Fruit fly (Drosophila melanogaster) whole organism, embryonic: ENCODE results near the gene CG8128.

Experiments used
- B-H1 ChIP-seq: fragments of 200-800 bp; sonication (Bioruptor generic); IDR thresholded peaks from 3 replicates; pipeline ENCODE4 v1.3.6; 2022; ENCODE audit warnings: missing biosample characterization, missing genetic modification characterization
- CG11093 ChIP-seq: fragments of 200-800 bp; sonication (Bioruptor generic); IDR thresholded peaks from 3 replicates; pipeline ENCODE4 v1.3.6; 2022; ENCODE audit warnings: missing biosample characterization, missing genetic modification characterization
- CG12155 ChIP-seq: fragments of 200-800 bp; sonication (Bioruptor generic); optimal IDR thresholded peaks from 3 replicates; lab custom pipeline; 2016; ENCODE audit warnings: missing biosample characterization, missing genetic modification characterization
- CG12219 ChIP-seq: fragments of 200-800 bp; sonication (Bioruptor generic); optimal IDR thresholded peaks from 3 replicates; lab custom pipeline; 2018; ENCODE audit warnings: missing biosample characterization, mild to moderate bottlenecking, missing genetic modification characterization
- CG12659 ChIP-seq: fragments of 200-800 bp; sonication (Bioruptor generic); optimal IDR thresholded peaks from 3 replicates; lab custom pipeline; 2017; ENCODE audit warnings: mild to moderate bottlenecking, missing biosample characterization, missing genetic modification reagents, missing genetic modification characterization
- CG12942 ChIP-seq: fragments of 200-800 bp; sonication (Bioruptor generic); optimal IDR thresholded peaks from 3 replicates; lab custom pipeline; 2016; ENCODE audit warnings: missing biosample characterization, missing genetic modification characterization
- CG15696 ChIP-seq: fragments of 200-800 bp; sonication (Bioruptor generic); optimal IDR thresholded peaks from 2 replicates; lab custom pipeline; 2019; ENCODE audit warnings: missing biosample characterization, mild to moderate bottlenecking, missing genetic modification characterization, moderate library complexity
- CG17612 ChIP-seq: fragments of 200-800 bp; sonication (Bioruptor generic); IDR thresholded peaks from 2 replicates; pipeline ENCODE4 v1.3.6; 2022; ENCODE audit warnings: missing biosample characterization, missing genetic modification characterization
- CG18764 ChIP-seq: fragments of 200-800 bp; sonication (Bioruptor generic); optimal IDR thresholded peaks from 3 replicates; lab custom pipeline; 2016; ENCODE audit warnings: missing biosample characterization, missing genetic modification characterization
- CG2202 ChIP-seq: fragments of 200-800 bp; sonication (Bioruptor generic); optimal IDR thresholded peaks from 2 replicates; lab custom pipeline; 2018; ENCODE audit warnings: missing biosample characterization, mild to moderate bottlenecking, missing genetic modification characterization
- CG2678 ChIP-seq: fragments of 200-800 bp; sonication (Bioruptor generic); optimal IDR thresholded peaks from 3 replicates; lab custom pipeline; 2019; ENCODE audit warnings: missing biosample characterization, mild to moderate bottlenecking, missing genetic modification characterization, moderate library complexity
- CG30020 ChIP-seq: fragments of 200-800 bp; optimal IDR thresholded peaks from 2 replicates; lab custom pipeline; 2019; ENCODE audit warnings: missing biosample characterization, mild to moderate bottlenecking, missing genetic modification characterization, moderate library complexity
- CG33213 ChIP-seq: fragments of 200-800 bp; sonication (Bioruptor generic); optimal IDR thresholded peaks from 3 replicates; lab custom pipeline; 2016; ENCODE audit warnings: missing biosample characterization, missing genetic modification characterization
- CG6689 ChIP-seq: fragments of 200-800 bp; sonication (Bioruptor generic); IDR thresholded peaks from 2 replicates; pipeline ENCODE4 v1.3.6; 2022; ENCODE audit warnings: missing biosample characterization, missing genetic modification characterization
- CG8388 ChIP-seq: fragments of 200-800 bp; sonication (Bioruptor generic); optimal IDR thresholded peaks from 2 replicates; lab custom pipeline; 2019; ENCODE audit warnings: missing biosample characterization, mild to moderate bottlenecking, missing genetic modification characterization, moderate library complexity
- CHES-1-like ChIP-seq: fragments of 200-800 bp; sonication (Bioruptor generic); optimal IDR thresholded peaks from 2 replicates; lab custom pipeline; 2016; ENCODE audit warnings: missing biosample characterization, missing genetic modification characterization
- H15 ChIP-seq: fragments of 200-800 bp; sonication (Bioruptor generic); IDR thresholded peaks from 3 replicates; pipeline ENCODE4 v1.3.6; 2022; ENCODE audit warnings: missing biosample characterization, missing genetic modification characterization
- Lhr ChIP-seq: fragments of 200-800 bp; sonication (Bioruptor generic); optimal IDR thresholded peaks from 3 replicates; lab custom pipeline; 2017; ENCODE audit warnings: mild to moderate bottlenecking, missing biosample characterization, missing genetic modification reagents, missing genetic modification characterization
- Med ChIP-seq: fragments of 200-800 bp; sonication (Bioruptor generic); peaks from one replicate; lab custom pipeline; 2016; ENCODE audit warnings: missing biosample characterization, missing genetic modification characterization, mild to moderate bottlenecking, inconsistent platforms, moderate library complexity
- NFAT ChIP-seq: fragments of 200-800 bp; sonication (Bioruptor generic); IDR thresholded peaks from 2 replicates; pipeline ENCODE4 v1.3.6; 2022; ENCODE audit warnings: missing biosample characterization, missing genetic modification characterization
- Neu2 ChIP-seq: fragments of 200-800 bp; sonication (Bioruptor generic); optimal IDR thresholded peaks from 3 replicates; lab custom pipeline; 2016; ENCODE audit warnings: missing biosample characterization, missing genetic modification characterization, borderline replicate concordance
- Poxn ChIP-seq: fragments of 200-800 bp; sonication (Bioruptor generic); IDR thresholded peaks from 2 replicates; pipeline ENCODE4 v1.3.6; 2022; ENCODE audit warnings: missing biosample characterization, missing genetic modification characterization
- Sox102F ChIP-seq: fragments of 200-800 bp; sonication (Bioruptor generic); optimal IDR thresholded peaks from 2 replicates; lab custom pipeline; 2018; ENCODE audit warnings: missing biosample characterization, mild to moderate bottlenecking, missing genetic modification characterization, moderate library complexity
- Trl ChIP-seq, 3 experiments: fragments of >200 bp in 2 of 3; fragments of 200-800 bp in 1 of 3; sonication (Bioruptor generic) in 1 of 3; optimal IDR thresholded peaks; 2 replicates in 1 of 3; 3 replicates in 2 of 3; lab custom pipeline; 2016 to 2017; ENCODE audit warnings: missing biosample characterization in 1 of 3, missing genetic modification characterization in 1 of 3
- Xbp1 ChIP-seq: fragments of 200-800 bp; sonication (Bioruptor generic); optimal IDR thresholded peaks from 3 replicates; lab custom pipeline; 2016; ENCODE audit warnings: missing biosample characterization, mild to moderate bottlenecking, missing genetic modification characterization
- abd-A ChIP-seq: fragments of 200-800 bp; sonication (Bioruptor generic); optimal IDR thresholded peaks from 3 replicates; lab custom pipeline; 2019; ENCODE audit warnings: missing biosample characterization, mild to moderate bottlenecking, missing genetic modification characterization, moderate library complexity
- ac ChIP-seq: fragments of 200-800 bp; sonication (Bioruptor generic); optimal IDR thresholded peaks from 3 replicates; lab custom pipeline; 2017; ENCODE audit warnings: missing biosample characterization, mild to moderate bottlenecking, missing genetic modification characterization
- ara ChIP-seq: fragments of 200-800 bp; sonication (Bioruptor generic); IDR thresholded peaks from 2 replicates; pipeline ENCODE4 v1.3.6; 2022; ENCODE audit warnings: missing biosample characterization, missing genetic modification characterization
- cas ChIP-seq: fragments of 200-800 bp; sonication (Bioruptor generic); IDR thresholded peaks from 2 replicates; pipeline ENCODE4 v1.3.6; 2022; ENCODE audit warnings: missing biosample characterization, missing genetic modification characterization
- caup ChIP-seq: fragments of 200-800 bp; sonication (Bioruptor generic); optimal IDR thresholded peaks from 3 replicates; lab custom pipeline; 2017; ENCODE audit warnings: missing biosample characterization, mild to moderate bottlenecking, missing genetic modification characterization, moderate library complexity; ENCODE audit not compliant: severe bottlenecking
- danr ChIP-seq: fragments of 200-800 bp; sonication (Bioruptor generic); IDR thresholded peaks from 2 replicates; pipeline ENCODE4 v1.3.6; 2022; ENCODE audit warnings: missing biosample characterization, missing genetic modification characterization
- dati ChIP-seq: fragments of 200-800 bp; sonication (Bioruptor generic); IDR thresholded peaks from 2 replicates; pipeline ENCODE4 v1.3.6; 2022; ENCODE audit warnings: missing biosample characterization, missing genetic modification characterization
- eve ChIP-seq, 2 experiments: fragments of >200 bp; optimal IDR thresholded peaks; 2 replicates each; lab custom pipeline; 2017; ENCODE audit warnings: missing biosample characterization in 2 of 2, missing genetic modification characterization in 2 of 2
- ftz-f1 ChIP-seq: fragments of 200-800 bp; sonication (Bioruptor generic); optimal IDR thresholded peaks from 2 replicates; lab custom pipeline; 2016; ENCODE audit warnings: missing biosample characterization, missing genetic modification characterization
- gcm ChIP-seq: fragments of 200-800 bp; sonication (Bioruptor generic); optimal IDR thresholded peaks from 2 replicates; lab custom pipeline; 2019; ENCODE audit warnings: missing biosample characterization, mild to moderate bottlenecking, missing genetic modification characterization, moderate library complexity
- gem ChIP-seq: fragments of 200-800 bp; sonication (Bioruptor generic); optimal IDR thresholded peaks from 2 replicates; lab custom pipeline; 2019; ENCODE audit warnings: missing biosample characterization, mild to moderate bottlenecking, missing genetic modification characterization, moderate library complexity
- grn ChIP-seq: fragments of 200-800 bp; sonication (Bioruptor generic); optimal IDR thresholded peaks from 3 replicates; lab custom pipeline; 2017; ENCODE audit warnings: missing biosample characterization, missing genetic modification characterization
- hkb ChIP-seq, 2 experiments: fragments of 200-800 bp in 1 of 2; fragments of >200 bp in 1 of 2; sonication (Bioruptor generic) in 1 of 2; IDR thresholded peaks in 1 of 2; optimal IDR thresholded peaks in 1 of 2; 2 replicates each; pipeline versions ENCODE4 v1.3.6 to Lab custom; 2017 to 2022; ENCODE audit warnings: missing biosample characterization in 1 of 2, missing genetic modification characterization in 1 of 2
- nom ChIP-seq: fragments of 200-800 bp; sonication (Bioruptor generic); optimal IDR thresholded peaks from 2 replicates; lab custom pipeline; 2017; ENCODE audit warnings: missing biosample characterization, missing genetic modification characterization, mild to moderate bottlenecking, moderate library complexity, missing genetic modification reagents
- peb ChIP-seq: fragments of 200-800 bp; sonication (Bioruptor generic); IDR thresholded peaks from 2 replicates; pipeline ENCODE4 v1.3.6; 2022; ENCODE audit warnings: missing biosample characterization, missing genetic modification characterization
- ranshi ChIP-seq: fragments of 200-800 bp; sonication (Bioruptor generic); IDR thresholded peaks from 2 replicates; pipeline ENCODE4 v1.3.6; 2022; ENCODE audit warnings: missing biosample characterization, missing genetic modification characterization
- sc ChIP-seq, 3 experiments: fragments of >200 bp in 2 of 3; fragments of 200-800 bp in 1 of 3; sonication (Bioruptor generic) in 1 of 3; optimal IDR thresholded peaks; 2 replicates in 2 of 3; 3 replicates in 1 of 3; lab custom pipeline; 2017; ENCODE audit warnings: mild to moderate bottlenecking in 1 of 3, missing biosample characterization in 1 of 3, missing genetic modification characterization in 1 of 3, missing genetic modification reagents in 1 of 3
- sd ChIP-seq: fragments of 200-800 bp; sonication (Bioruptor generic); optimal IDR thresholded peaks from 3 replicates; lab custom pipeline; 2018; ENCODE audit warnings: missing biosample characterization, mild to moderate bottlenecking, missing genetic modification characterization, moderate library complexity
- seq ChIP-seq: fragments of 200-800 bp; sonication (Bioruptor generic); IDR thresholded peaks from 2 replicates; pipeline ENCODE4 v1.3.6; 2022; ENCODE audit warnings: missing biosample characterization, missing genetic modification characterization
- shn ChIP-seq: fragments of 200-800 bp; sonication (Bioruptor generic); optimal IDR thresholded peaks from 3 replicates; lab custom pipeline; 2016; ENCODE audit warnings: missing biosample characterization, missing genetic modification characterization
- sima ChIP-seq: fragments of 200-800 bp; sonication (Bioruptor generic); optimal IDR thresholded peaks from 2 replicates; lab custom pipeline; 2016; ENCODE audit warnings: missing biosample characterization, missing genetic modification characterization
- wek ChIP-seq: fragments of 200-800 bp; sonication (Bioruptor generic); optimal IDR thresholded peaks from 3 replicates; lab custom pipeline; 2018; ENCODE audit warnings: missing biosample characterization, mild to moderate bottlenecking, missing genetic modification characterization, moderate library complexity
- zf30C ChIP-seq: fragments of 200-800 bp; sonication (Bioruptor generic); optimal IDR thresholded peaks from 3 replicates; lab custom pipeline; 2018; ENCODE audit warnings: missing biosample characterization, mild to moderate bottlenecking, missing genetic modification characterization

CG8128 gene

dm6 chrX:15671026-15671563 lies 26.2 kb upstream of the CG8128 start, which contains the start of gene CG15646 (continued):
- no peak for TF ChIP-seq Neu2 (GFP tag; lab: Kevin White, UChicago)
- TF ChIP-seq CG12219 (GFP tag; lab: Kevin White, UChicago), result peak; percentile 47
- TF ChIP-seq CG12155, result peak; percentile 24
- TF ChIP-seq Lhr (GFP tag; lab: Kevin White, UChicago), result peak; percentile 43
- TF ChIP-seq CG8388 (GFP tag; lab: Kevin White, UChicago), result peak; percentile 84
- no peak for TF ChIP-seq CHES-1-like
- TF ChIP-seq CG18764 (GFP tag; lab: Kevin White, UChicago), result peak; percentile 38
- TF ChIP-seq grn, result no peak
- no peak for TF ChIP-seq shn (GFP tag; lab: Kevin White, UChicago)
- no peak for TF ChIP-seq ftz-f1 (GFP tag; lab: Kevin White, UChicago)
- no peak for TF ChIP-seq cas (GFP tag; lab: Robert Waterston, UW)
- peak in 1 of 2 experiments; percentile 10 for TF ChIP-seq Trl (optimal IDR thresholded peaks at IDR 0.05; lab: Kevin White, UChicago)
- TF ChIP-seq Trl (GFP tag; optimal IDR thresholded peaks at IDR 0.05; lab: Kevin White, UChicago), result no peak
- TF ChIP-seq abd-A (tag; lab: Kevin White, UChicago), result no peak
- TF ChIP-seq sd (tag; lab: Kevin White, UChicago), result peak; percentile 62
- peak; percentile 32; the same call in 1 of the 2 replicates for TF ChIP-seq ranshi (GFP tag; lab: Robert Waterston, UW)
- TF ChIP-seq dati (GFP tag; lab: Robert Waterston, UW), result no peak
- TF ChIP-seq CG17612 (GFP tag; lab: Robert Waterston, UW), result no peak
- no peak for TF ChIP-seq CG33213
- peak; percentile 92 for TF ChIP-seq zf30C (GFP tag; lab: Kevin White, UChicago)
- TF ChIP-seq seq, result no peak
- TF ChIP-seq danr (GFP tag; lab: Robert Waterston, UW), result no peak
- TF ChIP-seq Med (GFP tag; lab: Kevin White, UChicago), result no peak
- TF ChIP-seq peb, result peak; percentile 47; the same call in 1 of the 2 replicates
- TF ChIP-seq wek (GFP tag; lab: Kevin White, UChicago), result no peak
- TF ChIP-seq hkb (optimal IDR thresholded peaks at IDR 0.05; lab: Kevin White, UChicago), result no peak
- TF ChIP-seq hkb (GFP tag; IDR thresholded peaks at IDR 0.05; lab: Robert Waterston, UW), result no peak; the same call in 1 of the 2 replicates
- TF ChIP-seq H15 (GFP tag; lab: Robert Waterston, UW), result no peak
- TF ChIP-seq CG30020, result peak; percentile 47
- no peak for TF ChIP-seq B-H1 (GFP tag; lab: Robert Waterston, UW)
- peak; percentile 25 for TF ChIP-seq caup (GFP tag; lab: Kevin White, UChicago)
- TF ChIP-seq nom (GFP tag; lab: Kevin White, UChicago), result peak; percentile 45
- no peak for TF ChIP-seq CG12942
- TF ChIP-seq NFAT, result 0 out of 2 replicates have a peak, but pooled peaks have one; percentile 6
- 0 out of 3 replicates have a peak, but pooled peaks have one; percentile 44 for TF ChIP-seq CG11093 (GFP tag; lab: Robert Waterston, UW)
- peak; percentile 83 for TF ChIP-seq ara (GFP tag; lab: Robert Waterston, UW)
- TF ChIP-seq sc (optimal IDR thresholded peaks at IDR 0.05; lab: Kevin White, UChicago), result no peak
- peak; percentile 58 for TF ChIP-seq sc (GFP tag; optimal IDR thresholded peaks at IDR 0.05; lab: Kevin White, UChicago)
- peak; percentile 82 for TF ChIP-seq CG2202 (tag; lab: Kevin White, UChicago)
- peak; percentile 90 for TF ChIP-seq gem
- peak; percentile 82 for TF ChIP-seq gcm (GFP tag; lab: Kevin White, UChicago)
- TF ChIP-seq Poxn, result no peak
- peak; percentile 80 for TF ChIP-seq ac (GFP tag; lab: Kevin White, UChicago)
- peak in 1 of 2 experiments; percentile 61 for TF ChIP-seq eve (GFP tag; optimal IDR thresholded peaks at IDR 0.05; lab: Kevin White, UChicago)
- peak; percentile 84 for TF ChIP-seq CG6689 (GFP tag; lab: Robert Waterston, UW)
- peak; percentile 61 for TF ChIP-seq Sox102F (GFP tag; lab: Kevin White, UChicago)
- TF ChIP-seq CG2678, result peak; percentile 80
- peak; percentile 38 for TF ChIP-seq CG12659 (GFP tag; lab: Kevin White, UChicago)
- TF ChIP-seq CG15696 (tag; lab: Kevin White, UChicago), result peak; percentile 95
- no peak for TF ChIP-seq sima (GFP tag; lab: Kevin White, UChicago)
- peak; percentile 48 for TF ChIP-seq Xbp1 (GFP tag; lab: Kevin White, UChicago)
